Fruit fly (Drosophila melanogaster) whole organism, embryonic: ENCODE results near the gene CG34292.

Experiments used
- Atf3 ChIP-seq: fragments of 200-800 bp; sonication (Bioruptor generic); optimal IDR thresholded peaks from 3 replicates; lab custom pipeline; 2016; ENCODE audit warnings: missing biosample characterization, missing genetic modification characterization
- CG12104 ChIP-seq: fragments of 200-800 bp; sonication (Bioruptor generic); optimal IDR thresholded peaks from 3 replicates; lab custom pipeline; 2016; ENCODE audit warnings: missing biosample characterization, missing genetic modification characterization
- CG14710 ChIP-seq: fragments of 200-800 bp; sonication (Bioruptor generic); optimal IDR thresholded peaks from 3 replicates; lab custom pipeline; 2019; ENCODE audit warnings: missing biosample characterization, mild to moderate bottlenecking, missing genetic modification characterization, moderate library complexity
- Dek ChIP-seq: fragments of 200-800 bp; sonication (Bioruptor generic); optimal IDR thresholded peaks from 3 replicates; lab custom pipeline; 2019; ENCODE audit warnings: missing biosample characterization, mild to moderate bottlenecking, missing genetic modification characterization, moderate library complexity
- Doc2 ChIP-seq: fragments of 200-800 bp; sonication (Bioruptor generic); IDR thresholded peaks from 2 replicates; pipeline ENCODE4 v1.3.6; 2022; ENCODE audit warnings: missing biosample characterization, missing genetic modification characterization
- Vsx1 ChIP-seq: fragments of 200-800 bp; sonication (Bioruptor generic); optimal IDR thresholded peaks from 2 replicates; lab custom pipeline; 2017; ENCODE audit warnings: missing biosample characterization, mild to moderate bottlenecking, missing genetic modification characterization, missing genetic modification reagents
- bbx ChIP-seq: fragments of 200-800 bp; sonication (Bioruptor generic); IDR thresholded peaks from 2 replicates; pipeline ENCODE4 v1.3.6; 2022; ENCODE audit warnings: missing biosample characterization, missing genetic modification characterization; ENCODE audit not compliant: partially characterized antibody
- croc ChIP-seq: fragments of 200-800 bp; sonication (Bioruptor generic); conservative IDR thresholded peaks from 3 replicates; pipeline ENCODE4 v1.3.6; 2022; ENCODE audit warnings: missing biosample characterization, missing genetic modification characterization
- dimm ChIP-seq: fragments of 200-800 bp; sonication (Bioruptor generic); IDR thresholded peaks from 2 replicates; pipeline ENCODE4 v1.3.6; 2022; ENCODE audit warnings: missing biosample characterization, missing genetic modification characterization
- dysf ChIP-seq: fragments of 200-800 bp; sonication (Bioruptor generic); IDR thresholded peaks from 3 replicates; pipeline ENCODE4 v1.3.6; 2022; ENCODE audit warnings: missing biosample characterization, missing genetic modification characterization
- scrt ChIP-seq: fragments of 200-800 bp; sonication (Bioruptor generic); optimal IDR thresholded peaks from 2 replicates; lab custom pipeline; 2018; ENCODE audit warnings: missing biosample characterization, mild to moderate bottlenecking, missing genetic modification characterization, moderate library complexity
- usp ChIP-seq: fragments of >200 bp; optimal IDR thresholded peaks from 2 replicates; lab custom pipeline; 2017; ENCODE audit warnings: missing biosample characterization, missing genetic modification characterization

dm6 chr3R:27048561-27049270 lies 13.3 kb upstream of the CG34292 start, which contains the start of gene TwdlT:
- no peak for TF ChIP-seq Dek (tag; lab: Kevin White, UChicago)
- TF ChIP-seq CG12104: no peak
- TF ChIP-seq Doc2: no peak
- no peak for TF ChIP-seq croc (GFP tag; lab: Robert Waterston, UW)
- no peak for TF ChIP-seq scrt
- TF ChIP-seq usp (GFP tag; lab: Kevin White, UChicago): no peak
- TF ChIP-seq dimm: no peak
- TF ChIP-seq dysf (GFP tag; lab: Robert Waterston, UW): no peak
- no peak for TF ChIP-seq Vsx1
- no peak for TF ChIP-seq Atf3 (GFP tag; lab: Kevin White, UChicago)
- TF ChIP-seq CG14710: no peak
- no peak for TF ChIP-seq bbx (GFP tag; lab: Robert Waterston, UW)
